Worm (Caenorhabditis elegans) whole organism, L4/young adult: ENCODE results near the gene srx-45.

Experiments
- W03F9.2 ChIP-seq: fragments of 150-350 bp; optimal IDR thresholded peaks from 2 replicates; lab custom pipeline; 2014; ENCODE audit warnings: missing biosample characterization, missing genetic modification characterization
- dao-5 ChIP-seq: sonication (generic microtip); optimal IDR thresholded peaks from 2 replicates; lab custom pipeline; 2016; ENCODE audit warnings: missing genotype, missing genetic modification characterization, moderate library complexity, missing compliant biosample characterization
- him-1 ChIP-seq: sonication (generic microtip); optimal IDR thresholded peaks from 2 replicates; lab custom pipeline; 2016; ENCODE audit warnings: missing genotype, missing genetic modification reagents, missing genetic modification characterization, missing compliant biosample characterization

DNA sequence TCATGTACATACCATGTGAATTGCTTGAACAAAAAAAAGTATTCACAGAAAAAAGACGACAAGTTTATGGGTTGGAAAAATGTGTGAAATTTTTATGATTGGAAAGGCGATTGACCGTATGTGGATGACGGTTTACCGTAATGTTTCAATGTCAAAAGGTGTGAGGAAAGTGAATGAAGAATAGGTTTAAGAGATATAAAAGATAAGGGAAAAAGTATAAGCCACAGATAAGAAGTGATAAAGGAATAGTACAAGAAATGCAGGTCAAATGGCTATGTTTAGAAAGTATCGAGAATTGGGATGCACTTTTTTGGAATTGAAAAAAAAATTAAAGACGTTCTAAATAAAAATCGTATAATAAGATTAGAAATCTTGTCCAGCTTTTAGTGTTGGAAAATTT, 28.7 kb downstream of the srx-45 start:
- TF ChIP-seq him-1 (tag; lab: Kevin White, UChicago) (no peak), W03F9.2 (tag; lab: Kevin White, UChicago) (no peak), dao-5 (no peak)
